Fruit fly (Drosophila melanogaster): ENCODE data around the gene Sol1.

Gene Sol1

DNA sequence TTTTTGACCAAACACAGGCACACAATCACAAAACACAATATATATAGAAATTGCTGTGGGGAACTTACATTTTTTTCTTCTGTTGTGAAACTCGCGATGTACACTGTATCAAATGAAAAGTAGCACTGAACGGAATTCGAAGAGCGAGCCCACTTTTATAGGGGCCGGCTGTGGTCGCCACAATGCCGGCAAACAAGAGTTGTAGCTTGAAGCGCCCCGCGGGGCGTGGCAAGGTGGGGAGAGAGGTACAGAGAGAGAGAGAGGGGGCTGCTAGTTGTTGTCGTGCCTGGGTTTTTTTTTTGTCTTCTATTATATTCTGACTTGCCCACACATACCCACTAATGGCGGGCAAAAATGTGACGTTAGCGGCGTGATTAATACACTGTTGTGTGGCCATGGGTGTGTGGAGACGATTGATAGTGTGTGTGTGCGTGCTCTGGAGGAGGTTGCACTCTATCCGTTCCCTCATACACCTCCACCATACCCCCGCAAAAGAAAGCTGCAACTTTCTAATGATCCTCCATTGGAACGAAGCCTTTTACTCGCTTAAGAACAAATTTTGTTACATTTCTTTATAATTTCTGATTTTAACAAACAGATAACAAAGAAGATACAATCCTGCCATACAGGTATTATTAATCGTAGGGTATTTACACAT, 16.8 kb upstream of the Sol1 start, which contains the start of gene GstD1:
TSS of gene GstD1 (minus strand) at position 134 of the 658 bp plus-strand sequence.
- no peak for TF ChIP-seq CTCF (optimal IDR thresholded peaks at IDR 0.05)
- no peak for TF ChIP-seq CG8478 (optimal IDR thresholded peaks at IDR 0.05)

DNA sequence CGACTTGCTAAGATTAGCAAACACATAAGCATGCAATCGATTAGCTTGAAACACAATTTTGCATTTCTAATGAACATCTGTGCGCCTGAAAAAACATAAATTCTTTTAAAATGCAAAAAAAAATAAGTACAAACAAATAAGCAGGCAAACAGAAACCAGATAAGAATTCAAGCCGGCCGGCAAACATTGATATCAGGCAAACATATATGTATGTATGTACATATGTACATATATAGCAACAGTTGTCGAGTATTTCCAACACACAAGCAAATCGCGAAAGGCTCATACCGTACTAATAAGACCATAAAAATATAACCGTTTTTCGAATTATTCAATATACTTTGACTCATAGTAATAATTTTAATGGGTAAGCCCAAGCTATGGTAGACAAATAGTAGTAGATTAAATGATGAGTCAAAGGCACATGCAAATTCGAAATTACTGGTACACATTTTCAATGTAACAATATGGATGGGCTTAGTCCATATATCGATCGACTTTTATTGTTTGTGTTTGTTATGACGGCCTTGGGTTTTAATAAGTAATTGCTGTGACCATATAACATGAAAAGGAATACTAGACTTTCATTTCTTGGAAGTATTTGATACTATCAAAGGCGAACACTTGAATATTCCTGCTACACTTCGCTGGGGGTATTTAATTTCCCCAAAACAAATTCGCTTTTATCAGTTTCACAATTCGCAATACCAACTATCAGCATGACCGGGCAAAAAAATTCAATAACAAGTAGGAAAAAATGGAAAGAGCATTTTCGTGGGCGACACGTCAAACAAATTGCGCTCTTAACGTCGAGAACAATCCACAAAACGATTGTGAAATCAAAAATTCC, 16.0 kb upstream of the Sol1 start:
- no peak for TF ChIP-seq CTCF (optimal IDR thresholded peaks at IDR 0.05)
- TF ChIP-seq CG8478 (optimal IDR thresholded peaks at IDR 0.05), result no peak

DNA sequence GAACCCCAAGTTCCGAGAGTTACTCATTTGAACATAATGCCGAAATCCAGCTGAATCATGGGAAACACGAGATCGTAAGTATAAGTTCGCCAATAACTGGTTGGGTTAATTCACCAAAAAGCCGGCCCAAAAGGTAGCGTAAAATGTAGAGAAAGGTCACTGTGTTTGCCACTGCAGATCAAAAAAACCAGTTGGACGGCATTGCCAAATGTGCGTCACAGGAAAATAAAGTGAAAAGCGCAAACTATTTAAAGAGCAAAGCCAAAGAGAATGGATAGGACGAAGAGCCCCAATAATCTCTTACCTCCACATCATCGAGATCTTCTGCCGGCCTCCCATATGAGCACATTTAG, 15.4 kb upstream of the Sol1 start:
- TF ChIP-seq CG8478 (optimal IDR thresholded peaks at IDR 0.05), result no peak
- no peak for TF ChIP-seq CTCF (optimal IDR thresholded peaks at IDR 0.05)

dm6 chr3R:12371671-12372070, 14.4 kb upstream of the Sol1 start, which contains the start of gene GstD2:
Gene GstD2 (plus strand): TSS chr3R:12371971.
- TF ChIP-seq CTCF (optimal IDR thresholded peaks at IDR 0.05), result no peak
- no peak for TF ChIP-seq CG8478 (optimal IDR thresholded peaks at IDR 0.05)

- no peak for TF ChIP-seq CTCF (optimal IDR thresholded peaks at IDR 0.05)
- no peak for TF ChIP-seq CG8478 (optimal IDR thresholded peaks at IDR 0.05)
Observed at dm6 chr3R:12372800-12373199, 13.2 kb upstream of the Sol1 start, which contains the start of gene GstD3. Gene GstD3 (plus strand): TSS chr3R:12373068.

DNA sequence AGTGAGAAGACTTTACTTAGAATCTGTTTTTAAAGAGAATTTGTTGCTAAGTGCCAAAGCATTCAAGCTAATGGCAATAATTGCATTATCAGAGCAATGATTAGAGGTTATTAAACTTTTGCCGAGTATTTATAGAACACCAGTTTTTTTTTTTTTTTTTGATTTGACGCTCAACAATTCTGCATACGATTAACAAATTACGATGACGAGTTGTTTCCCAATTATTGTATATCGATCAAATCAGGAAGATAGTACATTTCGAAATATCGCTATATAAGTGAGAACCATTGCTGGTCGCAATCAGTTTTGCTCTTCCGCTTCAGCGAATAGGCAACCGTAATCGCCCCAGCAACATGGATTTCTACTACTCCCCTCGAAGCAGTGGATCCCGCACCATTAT, 12.2 kb upstream of the Sol1 start, which contains the start of gene GstD4:
TSS of gene GstD4 (plus strand) at position 301 of the 400 bp plus-strand sequence.
- no peak for TF ChIP-seq CG8478 (optimal IDR thresholded peaks at IDR 0.05)
- TF ChIP-seq CTCF (optimal IDR thresholded peaks at IDR 0.05), result no peak

- TF ChIP-seq CTCF (optimal IDR thresholded peaks at IDR 0.05) (no peak), CG8478 (optimal IDR thresholded peaks at IDR 0.05) (no peak)
Observed at dm6 chr3R:12375258-12375783, 10.7 kb upstream of the Sol1 start, which contains the start of gene GstD5. Gene GstD5 (plus strand): TSS chr3R:12375733.

DNA sequence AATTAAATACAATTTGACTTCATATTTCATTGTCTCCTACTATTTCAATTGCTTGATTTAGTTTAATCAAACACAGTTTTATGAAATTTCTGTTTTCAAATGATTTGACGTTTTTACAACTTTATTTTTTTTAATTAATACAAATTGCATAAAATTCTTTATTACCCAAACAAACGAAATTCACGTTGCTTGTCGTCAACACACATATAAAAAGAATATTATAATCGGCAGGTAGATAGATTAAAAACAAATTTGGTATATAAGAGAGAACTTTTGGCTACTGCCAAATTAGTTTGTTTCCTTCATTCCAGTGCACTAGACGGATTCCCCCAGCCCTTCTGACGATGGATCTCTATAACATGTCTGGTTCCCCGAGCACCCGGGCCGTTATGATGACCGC, 9.2 kb upstream of the Sol1 start, which contains the start of gene GstD6:
TSS of gene GstD6 (plus strand) at position 301 of the 400 bp plus-strand sequence.
- TF ChIP-seq CG8478 (optimal IDR thresholded peaks at IDR 0.05), result no peak
- no peak for TF ChIP-seq CTCF (optimal IDR thresholded peaks at IDR 0.05)

DNA sequence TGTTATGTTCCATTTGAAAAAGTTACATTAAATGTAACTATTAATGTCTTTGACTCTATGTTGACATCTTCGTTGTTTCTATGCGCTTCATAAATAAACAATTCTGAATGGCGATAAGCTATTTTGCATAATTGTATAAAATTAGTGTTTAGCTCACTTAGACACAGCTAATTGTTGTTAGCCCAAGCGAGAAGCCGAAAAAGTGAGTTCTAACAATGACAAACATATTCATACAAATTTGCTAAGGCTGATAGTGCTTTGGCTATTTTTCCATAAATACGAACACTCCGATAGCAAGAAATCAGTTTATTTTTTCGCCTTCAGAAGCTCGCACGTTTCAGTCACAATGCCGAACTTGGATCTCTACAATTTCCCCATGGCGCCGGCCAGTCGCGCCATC, 7.8 kb upstream of the Sol1 start, which contains the start of gene GstD7:
TSS of gene GstD7 (plus strand) at position 301 of the 400 bp plus-strand sequence.
- TF ChIP-seq CG8478 (optimal IDR thresholded peaks at IDR 0.05) (no peak), CTCF (optimal IDR thresholded peaks at IDR 0.05) (no peak)

dm6 chr3R:12379249-12379648, 6.8 kb upstream of the Sol1 start:
- TF ChIP-seq CTCF (optimal IDR thresholded peaks at IDR 0.05), result no peak
- no peak for TF ChIP-seq CG8478 (optimal IDR thresholded peaks at IDR 0.05)

DNA sequence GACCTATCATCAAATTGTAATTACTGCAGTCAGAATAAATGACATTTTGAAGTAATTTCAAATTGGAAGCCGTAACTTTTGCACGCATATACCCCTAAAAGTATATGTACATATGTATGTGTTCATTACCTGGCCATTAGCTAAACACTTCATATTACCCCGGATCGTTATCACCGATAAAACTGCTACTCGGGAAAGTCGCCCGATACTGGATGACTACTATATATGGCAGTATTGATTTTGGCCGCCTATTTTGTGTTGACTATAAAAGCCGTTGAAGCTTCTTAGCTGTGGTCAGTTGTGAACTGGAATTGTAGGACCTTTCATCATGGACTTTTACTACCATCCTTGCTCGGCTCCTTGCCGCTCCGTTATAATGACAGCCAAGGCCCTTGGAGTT, 6.3 kb upstream of the Sol1 start, which contains the start of gene GstD8:
TSS of gene GstD8 (plus strand) at position 301 of the 400 bp plus-strand sequence.
- TF ChIP-seq CG8478 (optimal IDR thresholded peaks at IDR 0.05) (no peak), CTCF (optimal IDR thresholded peaks at IDR 0.05) (no peak)

- TF ChIP-seq CG8478 (optimal IDR thresholded peaks at IDR 0.05) (no peak), CTCF (optimal IDR thresholded peaks at IDR 0.05) (no peak)
Observed at dm6 chr3R:12381130-12381700, 4.8 kb upstream of the Sol1 start.

DNA sequence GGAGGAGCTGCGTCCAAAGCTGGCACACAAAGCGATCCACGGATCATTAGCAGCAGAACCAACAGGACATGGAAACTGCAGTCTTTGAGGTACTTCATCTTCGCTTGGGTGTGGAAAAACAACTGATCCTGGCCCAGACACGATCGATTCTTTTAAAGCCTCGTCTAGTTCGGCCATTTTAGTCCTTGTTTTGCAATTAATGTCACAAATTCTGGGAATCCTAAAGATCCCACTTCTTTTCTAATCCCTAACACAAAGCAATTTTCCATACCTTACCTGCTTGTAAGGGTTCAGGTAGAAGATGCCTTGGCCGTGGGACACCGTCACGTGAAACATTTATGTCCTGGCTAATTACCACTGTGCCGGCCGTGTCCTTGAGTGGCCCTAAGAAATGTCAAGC, 3.5 kb upstream of the Sol1 start, which contains the start of gene CG10035:
TSS of gene CG10035 (minus strand) at position 129 of the 400 bp plus-strand sequence.
- TF ChIP-seq CG8478 (optimal IDR thresholded peaks at IDR 0.05) (no peak), CTCF (optimal IDR thresholded peaks at IDR 0.05) (no peak)

DNA sequence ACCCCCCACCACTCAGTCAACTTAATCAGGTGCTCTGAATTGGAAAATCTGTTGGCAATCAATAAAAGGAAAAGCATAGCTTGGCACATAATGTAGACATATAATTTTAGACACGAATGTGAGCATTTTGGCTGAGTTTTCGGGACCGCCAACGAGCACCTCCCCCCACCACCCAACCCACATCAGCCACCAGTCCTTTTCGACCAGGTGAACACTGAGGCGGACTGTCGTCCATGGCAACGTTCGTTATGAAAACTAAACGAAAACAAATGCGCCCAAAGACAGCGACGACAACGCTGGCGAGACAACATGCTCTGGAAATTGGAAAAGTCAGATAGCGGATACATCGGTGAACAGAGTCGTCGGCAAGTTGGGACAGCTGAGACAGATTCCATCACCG, 3.0 kb upstream of the Sol1 start, which contains the start of gene GstD11:
TSS of gene GstD11 (plus strand) at position 301 of the 400 bp plus-strand sequence.
- TF ChIP-seq CG8478 (optimal IDR thresholded peaks at IDR 0.05) (no peak), CTCF (optimal IDR thresholded peaks at IDR 0.05) (no peak)

dm6 chr3R:12383784-12384183, 2.3 kb upstream of the Sol1 start:
- no peak for TF ChIP-seq CG8478 (optimal IDR thresholded peaks at IDR 0.05)
- peak in 1 of 2 experiments; percentile 29 for TF ChIP-seq CTCF (optimal IDR thresholded peaks at IDR 0.05)

Data from S2 (cell line).